Fruit fly (Drosophila melanogaster) whole organism, embryonic: ENCODE measurements around the gene E2f1.

ENCODE experiments used
- Antp ChIP-seq: fragments of 200-800 bp; sonication (Bioruptor generic); optimal IDR thresholded peaks from 3 replicates; lab custom pipeline; 2016; ENCODE audit warnings: missing biosample characterization, missing genetic modification characterization
- CG10959 ChIP-seq: fragments of 200-800 bp; sonication (Bioruptor generic); IDR thresholded peaks from 2 replicates; pipeline ENCODE4 v1.3.6; 2022; ENCODE audit warnings: missing biosample characterization, missing genetic modification characterization
- CG10979 ChIP-seq: fragments of 200-800 bp; sonication (Bioruptor generic); optimal IDR thresholded peaks from 2 replicates; lab custom pipeline; 2018; ENCODE audit warnings: missing biosample characterization, mild to moderate bottlenecking, missing genetic modification characterization, moderate library complexity
- CG13775 ChIP-seq: fragments of 200-800 bp; sonication (Bioruptor generic); optimal IDR thresholded peaks from 3 replicates; lab custom pipeline; 2017; ENCODE audit warnings: missing biosample characterization, mild to moderate bottlenecking, missing genetic modification characterization
- CG14965 ChIP-seq: fragments of 200-800 bp; sonication (Bioruptor generic); optimal IDR thresholded peaks from 2 replicates; lab custom pipeline; 2016; ENCODE audit warnings: missing biosample characterization, missing genetic modification characterization, borderline replicate concordance
- CG16863 ChIP-seq: fragments of 200-800 bp; sonication (Bioruptor generic); optimal IDR thresholded peaks from 3 replicates; lab custom pipeline; 2016; ENCODE audit warnings: missing biosample characterization, missing genetic modification characterization
- CG17912 ChIP-seq: fragments of 200-800 bp; sonication (Bioruptor generic); optimal IDR thresholded peaks from 2 replicates; lab custom pipeline; 2018; ENCODE audit warnings: missing biosample characterization, mild to moderate bottlenecking, missing genetic modification characterization
- CG31388 ChIP-seq: fragments of 200-800 bp; sonication (Bioruptor generic); optimal IDR thresholded peaks from 2 replicates; lab custom pipeline; 2016; ENCODE audit warnings: missing biosample characterization, missing genetic modification characterization
- CG32767 ChIP-seq: fragments of 200-800 bp; sonication (Bioruptor generic); IDR thresholded peaks from 2 replicates; pipeline ENCODE4 v1.3.6; 2022; ENCODE audit warnings: missing biosample characterization, missing genetic modification characterization
- CG34376 ChIP-seq: fragments of 200-800 bp; sonication (Bioruptor generic); optimal IDR thresholded peaks from 2 replicates; lab custom pipeline; 2018; ENCODE audit warnings: missing biosample characterization, mild to moderate bottlenecking, missing genetic modification characterization
- CG43689 ChIP-seq: fragments of 200-800 bp; sonication (Bioruptor generic); IDR thresholded peaks from 2 replicates; pipeline ENCODE4 v1.3.6; 2022; ENCODE audit warnings: missing biosample characterization, missing genetic modification characterization
- CG4424 ChIP-seq: fragments of 200-800 bp; sonication (Bioruptor generic); optimal IDR thresholded peaks from 3 replicates; lab custom pipeline; 2016; ENCODE audit warnings: missing biosample characterization, missing genetic modification characterization
- CG8388 ChIP-seq: fragments of 200-800 bp; sonication (Bioruptor generic); optimal IDR thresholded peaks from 2 replicates; lab custom pipeline; 2019; ENCODE audit warnings: missing biosample characterization, mild to moderate bottlenecking, missing genetic modification characterization, moderate library complexity
- CG8944 ChIP-seq: fragments of 200-800 bp; sonication (Bioruptor generic); optimal IDR thresholded peaks from 3 replicates; lab custom pipeline; 2016; ENCODE audit warnings: missing biosample characterization, missing genetic modification characterization
- CG9817 ChIP-seq: fragments of 200-800 bp; sonication (Bioruptor generic); optimal IDR thresholded peaks from 2 replicates; lab custom pipeline; 2018; ENCODE audit warnings: missing biosample characterization, mild to moderate bottlenecking, missing genetic modification characterization, moderate library complexity
- Dek ChIP-seq: fragments of 200-800 bp; sonication (Bioruptor generic); optimal IDR thresholded peaks from 3 replicates; lab custom pipeline; 2019; ENCODE audit warnings: missing biosample characterization, mild to moderate bottlenecking, missing genetic modification characterization, moderate library complexity
- E2f2 ChIP-seq: fragments of 200-800 bp; sonication (Bioruptor generic); IDR thresholded peaks from 2 replicates; pipeline ENCODE4 v1.3.6; 2022; ENCODE audit warnings: missing biosample characterization, missing genetic modification characterization
- Ets97D ChIP-seq: fragments of 200-800 bp; sonication (Bioruptor generic); optimal IDR thresholded peaks from 3 replicates; lab custom pipeline; 2016; ENCODE audit warnings: missing biosample characterization, missing genetic modification characterization
- HLH3B ChIP-seq: fragments of 200-800 bp; sonication (Bioruptor generic); IDR thresholded peaks from 2 replicates; pipeline ENCODE4 v1.3.6; 2022; ENCODE audit warnings: missing biosample characterization, missing genetic modification characterization
- Hey ChIP-seq: fragments of 200-800 bp; sonication (Bioruptor generic); optimal IDR thresholded peaks from 3 replicates; lab custom pipeline; 2018; ENCODE audit warnings: missing biosample characterization, mild to moderate bottlenecking, missing genetic modification characterization
- HmgZ ChIP-seq: fragments of 200-800 bp; sonication (Bioruptor generic); optimal IDR thresholded peaks from 2 replicates; lab custom pipeline; 2018; ENCODE audit warnings: missing biosample characterization, mild to moderate bottlenecking, missing genetic modification characterization
- Hr51 ChIP-seq, 2 experiments: fragments of 200-800 bp; sonication (Bioruptor generic); optimal IDR thresholded peaks; 2 replicates in 1 of 2; 3 replicates in 1 of 2; lab custom pipeline; 2016 to 2018; ENCODE audit warnings: missing biosample characterization in 2 of 2, missing genetic modification characterization in 2 of 2, mild to moderate bottlenecking in 1 of 2, moderate library complexity in 1 of 2
- Lim3 ChIP-seq: fragments of 200-800 bp; sonication (Bioruptor generic); IDR thresholded peaks from 2 replicates; pipeline ENCODE4 v1.3.6; 2022; ENCODE audit warnings: missing biosample characterization, missing genetic modification characterization
- MESR4 ChIP-seq: fragments of 200-800 bp; sonication (Bioruptor generic); optimal IDR thresholded peaks from 2 replicates; lab custom pipeline; 2018; ENCODE audit warnings: missing biosample characterization, mild to moderate bottlenecking, missing genetic modification characterization, moderate library complexity
- Max ChIP-seq: fragments of 200-800 bp; sonication (Bioruptor generic); optimal IDR thresholded peaks from 2 replicates; lab custom pipeline; 2016; ENCODE audit warnings: missing biosample characterization, mild to moderate bottlenecking, missing genetic modification characterization
- Opbp ChIP-seq: fragments of 200-800 bp; sonication (Bioruptor generic); IDR thresholded peaks from 3 replicates; pipeline ENCODE4 v1.3.6; 2022; ENCODE audit warnings: missing biosample characterization, missing genetic modification characterization; ENCODE audit not compliant: partially characterized antibody
- Poxn ChIP-seq: fragments of 200-800 bp; sonication (Bioruptor generic); IDR thresholded peaks from 2 replicates; pipeline ENCODE4 v1.3.6; 2022; ENCODE audit warnings: missing biosample characterization, missing genetic modification characterization
- Usf ChIP-seq: fragments of 200-800 bp; sonication (Bioruptor generic); optimal IDR thresholded peaks from 2 replicates; lab custom pipeline; 2017; ENCODE audit warnings: missing genotype, missing biosample characterization, missing genetic modification characterization
- cato ChIP-seq: fragments of 200-800 bp; sonication (Bioruptor generic); optimal IDR thresholded peaks from 2 replicates; lab custom pipeline; 2016; ENCODE audit warnings: missing biosample characterization, missing genetic modification characterization, borderline replicate concordance
- disco-r ChIP-seq: fragments of 200-800 bp; sonication (Bioruptor generic); optimal IDR thresholded peaks from 2 replicates; lab custom pipeline; 2016; ENCODE audit warnings: missing biosample characterization, missing genetic modification characterization
- dysf ChIP-seq: fragments of 200-800 bp; sonication (Bioruptor generic); IDR thresholded peaks from 3 replicates; pipeline ENCODE4 v1.3.6; 2022; ENCODE audit warnings: missing biosample characterization, missing genetic modification characterization
- fd64A ChIP-seq: fragments of 200-800 bp; sonication (Bioruptor generic); optimal IDR thresholded peaks from 3 replicates; lab custom pipeline; 2018; ENCODE audit warnings: missing biosample characterization, mild to moderate bottlenecking, missing genetic modification characterization
- hkb ChIP-seq, 2 experiments: fragments of 200-800 bp in 1 of 2; fragments of >200 bp in 1 of 2; sonication (Bioruptor generic) in 1 of 2; IDR thresholded peaks in 1 of 2; optimal IDR thresholded peaks in 1 of 2; 2 replicates each; pipeline versions ENCODE4 v1.3.6 to Lab custom; 2017 to 2022; ENCODE audit warnings: missing biosample characterization in 1 of 2, missing genetic modification characterization in 1 of 2
- ken ChIP-seq: fragments of 200-800 bp; sonication (Bioruptor generic); IDR thresholded peaks from 3 replicates; pipeline ENCODE4 v1.3.6; 2022; ENCODE audit warnings: missing biosample characterization, missing genetic modification characterization
- lab ChIP-seq: fragments of 200-800 bp; sonication (Bioruptor generic); optimal IDR thresholded peaks from 3 replicates; lab custom pipeline; 2017; ENCODE audit warnings: missing biosample characterization, missing genetic modification characterization, mild to moderate bottlenecking, moderate library complexity, missing genetic modification reagents
- lbe ChIP-seq: fragments of 200-800 bp; sonication (Bioruptor generic); optimal IDR thresholded peaks from 2 replicates; lab custom pipeline; 2016; ENCODE audit warnings: missing biosample characterization, mild to moderate bottlenecking, missing genetic modification characterization
- lmd ChIP-seq: fragments of 200-800 bp; sonication (Bioruptor generic); IDR thresholded peaks from 2 replicates; pipeline ENCODE4 v1.3.6; 2022; ENCODE audit warnings: missing biosample characterization, missing genetic modification characterization
- lov ChIP-seq, 2 experiments: fragments of 200-800 bp in 1 of 2; fragments of >200 bp in 1 of 2; sonication (Bioruptor generic) in 1 of 2; IDR thresholded peaks in 1 of 2; optimal IDR thresholded peaks in 1 of 2; 2 replicates in 1 of 2; 3 replicates in 1 of 2; pipeline versions ENCODE4 v1.3.6 to Lab custom; 2017 to 2022; ENCODE audit warnings: missing biosample characterization in 1 of 2, missing genetic modification characterization in 1 of 2
- pnt ChIP-seq: fragments of 200-800 bp; sonication (Bioruptor generic); optimal IDR thresholded peaks from 3 replicates; lab custom pipeline; 2016; ENCODE audit warnings: missing biosample characterization, missing genetic modification characterization
- pzg ChIP-seq: fragments of 200-800 bp; sonication (Bioruptor generic); optimal IDR thresholded peaks from 3 replicates; lab custom pipeline; 2018; ENCODE audit warnings: missing biosample characterization, mild to moderate bottlenecking, missing genetic modification characterization, moderate library complexity
- repo ChIP-seq: fragments of 200-800 bp; sonication (Bioruptor generic); optimal IDR thresholded peaks from 2 replicates; lab custom pipeline; 2016; ENCODE audit warnings: missing biosample characterization, missing genetic modification characterization
- seq ChIP-seq: fragments of 200-800 bp; sonication (Bioruptor generic); IDR thresholded peaks from 2 replicates; pipeline ENCODE4 v1.3.6; 2022; ENCODE audit warnings: missing biosample characterization, missing genetic modification characterization
- shn ChIP-seq: fragments of 200-800 bp; sonication (Bioruptor generic); optimal IDR thresholded peaks from 3 replicates; lab custom pipeline; 2016; ENCODE audit warnings: missing biosample characterization, missing genetic modification characterization
- sna ChIP-seq: fragments of 200-800 bp; sonication (Bioruptor generic); IDR thresholded peaks from 2 replicates; pipeline ENCODE4 v1.3.6; 2022; ENCODE audit warnings: missing biosample characterization, missing genetic modification characterization; ENCODE audit not compliant: partially characterized antibody
- tio ChIP-seq: fragments of 200-800 bp; sonication (Bioruptor generic); optimal IDR thresholded peaks from 2 replicates; lab custom pipeline; 2017; ENCODE audit warnings: missing biosample characterization, missing genetic modification characterization, inconsistent platforms
- tll ChIP-seq, 2 experiments: fragments of 200-800 bp in 1 of 2; fragments of >200 bp in 1 of 2; sonication (Bioruptor generic) in 1 of 2; optimal IDR thresholded peaks; 2 replicates each; lab custom pipeline; 2017 to 2019; ENCODE audit warnings: missing biosample characterization in 2 of 2, missing genetic modification characterization in 2 of 2, mild to moderate bottlenecking in 1 of 2, moderate library complexity in 1 of 2
- vfl ChIP-seq: fragments of 200-800 bp; sonication (Bioruptor generic); optimal IDR thresholded peaks from 2 replicates; lab custom pipeline; 2016; ENCODE audit warnings: missing biosample characterization, missing genetic modification characterization
- z ChIP-seq: fragments of 200-800 bp; sonication (Bioruptor generic); IDR thresholded peaks from 3 replicates; pipeline ENCODE4 v1.3.6; 2022; ENCODE audit warnings: missing biosample characterization, missing genetic modification characterization

E2f1 gene

DNA sequence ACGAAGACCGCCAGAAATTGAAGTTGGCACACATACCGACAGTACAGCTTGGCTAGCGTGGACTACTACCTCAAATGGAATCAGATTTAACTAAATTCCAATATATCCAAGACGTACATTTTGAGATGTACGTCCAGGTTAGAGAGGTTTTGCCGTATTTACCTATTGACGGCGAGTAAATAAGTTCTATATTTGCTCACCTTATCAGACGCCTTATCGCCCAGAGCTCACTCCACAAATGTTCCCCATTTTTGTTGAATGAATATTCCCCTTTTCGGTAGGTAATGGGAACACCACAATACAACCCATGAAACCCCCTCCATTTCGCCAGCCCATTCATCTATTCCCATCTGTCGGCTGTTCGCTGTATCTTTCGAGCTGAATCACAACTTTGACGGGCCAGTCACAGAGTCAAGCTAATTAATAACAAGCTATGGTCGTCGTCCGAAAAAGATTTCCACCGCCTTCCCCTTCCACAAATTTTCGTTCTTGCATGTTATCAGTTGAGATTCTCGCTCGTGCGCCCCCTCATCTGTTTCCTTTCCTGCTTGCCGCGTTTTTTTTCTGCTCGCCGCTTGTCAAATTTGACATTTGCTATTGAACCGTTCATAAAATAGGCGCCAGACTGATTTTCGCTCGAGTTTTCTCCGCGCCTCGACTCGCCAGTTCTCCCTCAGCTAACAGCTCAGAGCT is 69.8 kb downstream of the E2f1 start (continued):
- TF ChIP-seq Opbp (GFP tag; lab: Robert Waterston, UW): no peak
- peak; percentile 97 for TF ChIP-seq Max (GFP tag; lab: Kevin White, UChicago)
- peak; percentile 85 for TF ChIP-seq CG13775
- TF ChIP-seq tll (GFP tag; optimal IDR thresholded peaks at IDR 0.05; lab: Kevin White, UChicago): no peak
- TF ChIP-seq hkb (optimal IDR thresholded peaks at IDR 0.05; lab: Kevin White, UChicago): no peak
- TF ChIP-seq hkb (GFP tag; IDR thresholded peaks at IDR 0.05; lab: Robert Waterston, UW): peak; percentile 94
- TF ChIP-seq lbe (GFP tag; lab: Kevin White, UChicago): peak; percentile 43
- peak; percentile 95 for TF ChIP-seq pnt (GFP tag; lab: Kevin White, UChicago)
- TF ChIP-seq Antp: peak; percentile 92
- TF ChIP-seq CG34376: peak; percentile 80
- TF ChIP-seq repo: peak; percentile 96
- peak; percentile 74 for TF ChIP-seq CG10979 (tag; lab: Kevin White, UChicago)
- peak; percentile 82 for TF ChIP-seq CG9817 (tag; lab: Kevin White, UChicago)
- peak; percentile 67; the same call in 1 of the 2 replicates for TF ChIP-seq Lim3 (GFP tag; lab: Robert Waterston, UW)
- TF ChIP-seq HLH3B (GFP tag; lab: Robert Waterston, UW): peak; percentile 93
- peak; percentile 78 for TF ChIP-seq Dek
- TF ChIP-seq ken: peak; percentile 92
- TF ChIP-seq seq (GFP tag; lab: Robert Waterston, UW): peak; percentile 94
- TF ChIP-seq Ets97D (GFP tag; lab: Kevin White, UChicago): peak; percentile 81
- TF ChIP-seq CG17912 (GFP tag; lab: Kevin White, UChicago): peak; percentile 94
- peak; percentile 93 for TF ChIP-seq cato
- peak; percentile 50; the same call in 1 of the 2 replicates for TF ChIP-seq Poxn (GFP tag; lab: Robert Waterston, UW)
- peak; percentile 80 for TF ChIP-seq Usf
- TF ChIP-seq lov (optimal IDR thresholded peaks at IDR 0.05; lab: Kevin White, UChicago): no peak
- peak; percentile 96 for TF ChIP-seq lov (GFP tag; IDR thresholded peaks at IDR 0.05; lab: Robert Waterston, UW)
- TF ChIP-seq CG8944: peak; percentile 97
- TF ChIP-seq z: peak; percentile 83
- TF ChIP-seq CG16863 (GFP tag; lab: Kevin White, UChicago): peak; percentile 95
- peak; percentile 67 to 94 for TF ChIP-seq Hr51 (GFP tag; optimal IDR thresholded peaks at IDR 0.05; lab: Kevin White, UChicago)
- TF ChIP-seq vfl (GFP tag; lab: Kevin White, UChicago): peak; percentile 61
- TF ChIP-seq CG32767 (GFP tag; lab: Robert Waterston, UW): peak; percentile 87
- peak; percentile 90 for TF ChIP-seq CG14965
- peak; percentile 95 for TF ChIP-seq shn (GFP tag; lab: Kevin White, UChicago)
- TF ChIP-seq CG43689 (GFP tag; lab: Robert Waterston, UW): peak; percentile 87
- TF ChIP-seq CG4424 (GFP tag; lab: Kevin White, UChicago): peak; percentile 90
- TF ChIP-seq fd64A (GFP tag; lab: Kevin White, UChicago): peak; percentile 99
- TF ChIP-seq MESR4: peak; percentile 38
- TF ChIP-seq disco-r (GFP tag; lab: Kevin White, UChicago): peak; percentile 82
- peak; percentile 93 for TF ChIP-seq CG31388
- TF ChIP-seq sna (GFP tag; lab: Robert Waterston, UW): no peak
- TF ChIP-seq lmd (GFP tag; lab: Robert Waterston, UW): peak; percentile 79
- peak; percentile 94 for TF ChIP-seq CG10959 (GFP tag; lab: Robert Waterston, UW)
- TF ChIP-seq tio: peak; percentile 96
- TF ChIP-seq dysf (GFP tag; lab: Robert Waterston, UW): peak; percentile 86
- peak; percentile 95 for TF ChIP-seq HmgZ (tag; lab: Kevin White, UChicago)
- TF ChIP-seq pzg (GFP tag; lab: Kevin White, UChicago): peak; percentile 28
- TF ChIP-seq CG8388 (GFP tag; lab: Kevin White, UChicago): peak; percentile 74
- TF ChIP-seq lab (GFP tag; lab: Kevin White, UChicago): peak; percentile 98
- peak; percentile 93 for TF ChIP-seq Hey (tag; lab: Kevin White, UChicago)
- TF ChIP-seq E2f2 (GFP tag; lab: Robert Waterston, UW): peak; percentile 66
